Worm (Caenorhabditis elegans): Measurements from ENCODE around the gene Y57G11C.3.
"Not testable (repeated sequence)": the region's sequence is repeated elsewhere in the genome, so short reads cannot be mapped to it uniquely, and the experiment has no call there.

Y57G11C.3 gene

ce11 chrIV:14773280-14774071, 5.5 kb downstream of the Y57G11C.3 start, which contains the start of gene Y57G11C.36:
Y57G11C.36 (minus strand) TSS chrIV:14773781.
- TF ChIP-seq K12H6.12 (tag; optimal IDR thresholded peaks at IDR 0.05), result no peak
- no peak for TF ChIP-seq nfya-2 (GFP tag; IDR thresholded peaks at IDR 0.05)
- no peak for TF ChIP-seq cebp-1 (GFP tag; IDR thresholded peaks at IDR 0.05)
- TF ChIP-seq cebp-1 (tag; optimal IDR thresholded peaks at IDR 0.05), result peak; percentile 50
- TF ChIP-seq zfh-2 (GFP tag; conservative IDR thresholded peaks at IDR 0.05), result peak; percentile 67
- peak; percentile 45; the same call in 1 of the 2 replicates for TF ChIP-seq egrh-3 (GFP tag; IDR thresholded peaks at IDR 0.05)
- TF ChIP-seq snpc-4 (GFP tag; optimal IDR thresholded peaks at IDR 0.05), result no peak
- peak in 1 of 4 experiments; percentile 83 for TF ChIP-seq snpc-4 (tag; optimal IDR thresholded peaks at IDR 0.05)
- peak; percentile 19 for TF ChIP-seq snpc-1.1 (tag; optimal IDR thresholded peaks at IDR 0.05; ENCODE audit: insufficient read depth)
- peak; percentile 72 for TF ChIP-seq attf-6 (GFP tag; IDR thresholded peaks at IDR 0.05)
- no peak for TF ChIP-seq akir-1 (GFP tag; optimal IDR thresholded peaks at IDR 0.05)
- TF ChIP-seq snpc-3.4 (tag; optimal IDR thresholded peaks at IDR 0.05), result peak; percentile 17

DNA sequence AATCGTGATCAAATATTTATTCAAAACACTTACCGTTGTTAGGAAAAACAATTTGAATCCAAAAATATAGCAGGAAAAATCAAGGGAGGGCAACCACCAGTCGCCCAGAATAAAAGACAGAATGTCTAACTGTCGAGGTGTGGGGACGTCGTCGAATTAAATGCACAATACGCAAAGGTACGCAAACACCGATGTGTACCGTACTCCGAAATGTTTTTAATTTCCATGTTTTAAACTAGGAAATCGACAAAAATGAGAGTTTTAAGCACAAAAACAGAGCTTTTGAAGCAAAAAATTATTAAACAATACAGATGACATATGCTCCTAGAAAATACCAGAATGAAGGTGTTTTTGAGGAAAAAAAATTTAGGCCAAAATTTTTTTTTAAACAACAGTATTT, 6.5 kb downstream of the Y57G11C.3 start, which contains the start of gene Y57G11C.51:
TSS of gene Y57G11C.51 (minus strand) at position 101 of the 400 bp plus-strand sequence.
- not testable (repeated sequence) for TF ChIP-seq snpc-4 (GFP tag; optimal IDR thresholded peaks at IDR 0.05)
- peak in 1 of 4 experiments; percentile 40 for TF ChIP-seq snpc-4 (tag; optimal IDR thresholded peaks at IDR 0.05)

DNA sequence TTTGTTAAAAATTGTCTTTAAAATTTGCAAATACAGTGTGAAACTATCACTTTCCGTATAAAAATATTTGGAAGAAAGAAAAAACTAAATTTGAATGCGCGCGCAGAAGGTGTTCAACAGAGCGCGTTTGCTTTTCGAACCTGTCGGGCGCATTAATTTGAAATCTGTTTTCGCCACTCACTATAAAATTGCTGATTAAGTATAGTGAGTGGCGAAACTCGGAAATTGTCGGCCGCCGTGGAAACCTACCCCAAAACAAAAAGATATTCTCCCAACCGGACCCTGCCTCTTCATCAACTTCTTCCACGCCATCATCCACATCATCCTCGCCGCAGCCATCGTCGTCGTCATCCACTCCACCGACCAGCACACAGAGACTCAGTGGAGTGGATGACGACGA, 12.6 kb downstream of the Y57G11C.3 start:
- TF ChIP-seq snpc-1.3 (tag; optimal IDR thresholded peaks at IDR 0.05; ENCODE audit: insufficient read depth) (peak; percentile 57), snpc-1.1 (tag; optimal IDR thresholded peaks at IDR 0.05; ENCODE audit: insufficient read depth) (peak; percentile 90), tbp1 (GFP tag; optimal IDR thresholded peaks at IDR 0.05) (peak; percentile 70), snpc-3.4 (tag; optimal IDR thresholded peaks at IDR 0.05) (peak; percentile 80), F49E8.2 (tag; optimal IDR thresholded peaks at IDR 0.05; ENCODE audit: insufficient read depth) (peak; percentile 55), lin-54 (GFP tag; optimal IDR thresholded peaks at IDR 0.05) (peak; percentile 76), lsl-1 (GFP tag; optimal IDR thresholded peaks at IDR 0.05) (peak; percentile 51), snpc-4 (GFP tag; optimal IDR thresholded peaks at IDR 0.05) (peak; percentile 93), snpc-4 (tag; optimal IDR thresholded peaks at IDR 0.05) (peak; percentile 84 to 97 (median 93)), efl-1 (GFP tag; optimal IDR thresholded peaks at IDR 0.05) (peak; percentile 17)

ce11 chrIV:14781537-14781936, 13.5 kb downstream of the Y57G11C.3 start, which contains the start of gene Y57G11C.8:
Y57G11C.8 (plus strand) TSS chrIV:14781837.
- TF ChIP-seq ets-4 (GFP tag; optimal IDR thresholded peaks at IDR 0.05) (no peak), ccch-3 (GFP tag; optimal IDR thresholded peaks at IDR 0.05) (no peak), efl-1 (GFP tag; optimal IDR thresholded peaks at IDR 0.05) (peak; percentile 67), hsf-1 (GFP tag; IDR thresholded peaks at IDR 0.05) (no peak), snpc-4 (GFP tag; optimal IDR thresholded peaks at IDR 0.05) (peak; percentile 43), snpc-4 (tag; optimal IDR thresholded peaks at IDR 0.05) (peak in 2 of 4 experiments; percentile 19 to 65)

ce11 chrIV:14782211-14782610, 14.2 kb downstream of the Y57G11C.3 start, which contains the start of gene Y57G11C.1130:
Y57G11C.1130 (plus strand) TSS chrIV:14782511.
- no peak for TF ChIP-seq lag-1 (GFP tag; IDR thresholded peaks at IDR 0.05)
- no peak for TF ChIP-seq Y95B8A.8 (GFP tag; IDR thresholded peaks at IDR 0.05)
- no peak for TF ChIP-seq zim-3 (tag; optimal IDR thresholded peaks at IDR 0.05)

DNA sequence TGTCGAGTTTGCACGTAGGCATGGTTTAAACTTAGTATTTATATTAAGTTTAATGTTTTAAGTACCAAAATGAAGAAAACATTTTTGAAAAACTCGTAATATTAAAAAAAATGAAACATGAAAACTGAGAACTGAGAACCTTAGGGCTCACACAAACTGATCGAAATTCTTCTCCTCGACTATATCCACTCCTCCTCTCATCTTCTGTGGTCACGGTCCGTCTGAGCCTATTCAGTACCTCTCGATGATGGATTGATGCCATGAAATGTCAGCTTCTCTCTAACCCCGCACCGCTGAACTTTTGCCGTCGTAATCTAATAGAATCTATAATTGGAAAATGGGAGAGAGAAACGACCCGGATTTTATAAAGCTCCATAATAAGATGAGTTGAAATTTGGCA, 16.5 kb downstream of the Y57G11C.3 start, which contains the start of gene nlp-56:
TSS of gene nlp-56 (minus strand) at position 257 of the 400 bp plus-strand sequence.
- TF ChIP-seq F37B4.10 (GFP tag; IDR thresholded peaks at IDR 0.05) (no peak), die-1 (tag; optimal IDR thresholded peaks at IDR 0.05) (no peak), madf-10 (tag; optimal IDR thresholded peaks at IDR 0.05) (no peak), ztf-18 (tag; optimal IDR thresholded peaks at IDR 0.05) (no peak), lin-35 (GFP tag; optimal IDR thresholded peaks at IDR 0.05) (no peak), T26A5.8 (tag; optimal IDR thresholded peaks at IDR 0.05) (no peak), B0035.1 (tag; optimal IDR thresholded peaks at IDR 0.05) (no peak), F33H1.4 (GFP tag; IDR thresholded peaks at IDR 0.05) (no peak), Y53G8AR.9 (GFP tag; conservative IDR thresholded peaks at IDR 0.05) (no peak), ztf-3 (GFP tag; optimal IDR thresholded peaks at IDR 0.05) (no peak), sptf-2 (GFP tag; optimal IDR thresholded peaks at IDR 0.05) (no peak), ekl-4 (GFP tag; IDR thresholded peaks at IDR 0.05) (no peak), gei-17 (GFP tag; optimal IDR thresholded peaks at IDR 0.05) (no peak)
